Worm (Caenorhabditis elegans) whole organism, L2 larva: ENCODE measurements around the gene srlf-30.

Experiments
- nhr-25 ChIP-seq: fragments of 150-350 bp; sonication (generic microtip); optimal IDR thresholded peaks from 3 replicates; lab custom pipeline; 2014; ENCODE audit warnings: missing biosample characterization, missing genetic modification characterization
- zag-1 ChIP-seq: fragments of 150-350 bp; optimal IDR thresholded peaks from 2 replicates; lab custom pipeline; 2014; ENCODE audit warnings: missing biosample characterization, missing genetic modification characterization

ce11 chrIV:10900083-10900482 is at the start of gene srlf-30:
- no peak for TF ChIP-seq zag-1
- no peak for TF ChIP-seq nhr-25
